Worm (Caenorhabditis elegans) whole organism, L4 larva: Measurements from ENCODE around the gene aakb-2.

ENCODE experiments used
- T26A8.4 ChIP-seq: fragments of 200-800 bp; sonication (Bioruptor generic); IDR thresholded peaks from 2 replicates; pipeline ENCODE4 v1.3.6; 2022; ENCODE audit warnings: missing genetic modification characterization, missing compliant biosample characterization
- Y48G9A.11 ChIP-seq: fragments of 200-800 bp; sonication (Bioruptor generic); IDR thresholded peaks from 2 replicates; pipeline ENCODE4 v1.3.6; 2022; ENCODE audit warnings: missing genetic modification reagents, missing genetic modification characterization, missing compliant biosample characterization
- Y5F2A.4 ChIP-seq: fragments of 200-800 bp; sonication (Bioruptor generic); optimal IDR thresholded peaks from 2 replicates; lab custom pipeline; 2018; ENCODE audit warnings: mild to moderate bottlenecking, missing genetic modification characterization, missing compliant biosample characterization
- attf-4 ChIP-seq: sonication (generic microtip); optimal IDR thresholded peaks from 3 replicates; lab custom pipeline; 2017; ENCODE audit warnings: missing biosample characterization, missing genetic modification characterization
- ceh-28 ChIP-seq: fragments of 150-350 bp; optimal IDR thresholded peaks from 2 replicates; lab custom pipeline; 2014; ENCODE audit warnings: missing biosample characterization, missing genetic modification reagents, missing genetic modification characterization
- ceh-32 ChIP-seq: sonication (generic microtip); optimal IDR thresholded peaks from 2 replicates; lab custom pipeline; 2016; ENCODE audit warnings: mild to moderate bottlenecking, missing genetic modification characterization, missing compliant biosample characterization; ENCODE audit not compliant: poor library complexity
- ceh-62 ChIP-seq: sonication (generic microtip); optimal IDR thresholded peaks from 2 replicates; lab custom pipeline; 2017; ENCODE audit warnings: missing biosample characterization, missing genetic modification characterization
- cey-2 ChIP-seq: sonication (generic microtip); optimal IDR thresholded peaks from 3 replicates; lab custom pipeline; 2017; ENCODE audit warnings: missing genetic modification characterization, mild to moderate bottlenecking, missing compliant biosample characterization, antibody characterized with exemption, borderline replicate concordance; ENCODE audit not compliant: insufficient read depth
- daf-12 ChIP-seq: fragments of 150-350 bp; optimal IDR thresholded peaks from 2 replicates; lab custom pipeline; 2014; ENCODE audit warnings: missing biosample characterization, missing genetic modification reagents, missing genetic modification characterization
- daf-16 ChIP-seq, 3 experiments: sonication (generic microtip); optimal IDR thresholded peaks; 2 replicates each; lab custom pipeline; 2016 to 2017; ENCODE audit warnings: missing genetic modification characterization in 3 of 3, missing genetic modification reagents in 3 of 3, mild to moderate bottlenecking in 2 of 3, missing compliant biosample characterization in 2 of 3, missing biosample characterization in 1 of 3, moderate library complexity in 1 of 3
- dmd-6 ChIP-seq: fragments of 200-800 bp; sonication (Bioruptor generic); IDR thresholded peaks from 2 replicates; pipeline ENCODE4 v1.3.6; 2022; ENCODE audit warnings: missing genetic modification reagents, missing genetic modification characterization, missing compliant biosample characterization
- dpl-1 ChIP-seq: fragments of 150-350 bp; optimal IDR thresholded peaks from 2 replicates; lab custom pipeline; 2014; ENCODE audit warnings: missing biosample characterization, missing genetic modification reagents, missing genetic modification characterization
- duxl-1 ChIP-seq: sonication (generic microtip); optimal IDR thresholded peaks from 2 replicates; lab custom pipeline; 2016; ENCODE audit warnings: mild to moderate bottlenecking, missing genetic modification characterization, moderate library complexity, missing compliant biosample characterization; ENCODE audit not compliant: poor library complexity
- dve-1 ChIP-seq: sonication (generic microtip); optimal IDR thresholded peaks from 2 replicates; lab custom pipeline; 2017; ENCODE audit warnings: antibody characterized with exemption, mild to moderate bottlenecking, missing genetic modification characterization, missing compliant biosample characterization; ENCODE audit not compliant: insufficient read depth
- egl-43 ChIP-seq: fragments of 200-800 bp; sonication (Bioruptor generic); IDR thresholded peaks from 2 replicates; pipeline ENCODE4 v1.3.6; 2022; ENCODE audit warnings: missing genetic modification reagents, missing genetic modification characterization, missing compliant biosample characterization
- fkh-10 ChIP-seq: fragments of 150-350 bp; optimal IDR thresholded peaks from 2 replicates; lab custom pipeline; 2014; ENCODE audit warnings: missing biosample characterization, missing genetic modification reagents, missing genetic modification characterization
- gei-8 ChIP-seq: fragments of 200-800 bp; sonication (Bioruptor generic); optimal IDR thresholded peaks from 2 replicates; lab custom pipeline; 2018; ENCODE audit warnings: mild to moderate bottlenecking, missing genetic modification characterization, missing compliant biosample characterization
- hif-1 ChIP-seq, 2 experiments: sonication (generic microtip); optimal IDR thresholded peaks; 2 replicates each; lab custom pipeline; 2016 to 2017; ENCODE audit warnings: missing compliant biosample characterization in 2 of 2, missing genetic modification characterization in 2 of 2, missing genetic modification reagents in 2 of 2, missing genotype in 2 of 2, mild to moderate bottlenecking in 1 of 2
- hlh-11 ChIP-seq: fragments of 200-800 bp; sonication (Bioruptor generic); optimal IDR thresholded peaks from 2 replicates; lab custom pipeline; 2018; ENCODE audit warnings: mild to moderate bottlenecking, missing genetic modification characterization, missing compliant biosample characterization
- lin-29 ChIP-seq: fragments of 200-800 bp; sonication (Bioruptor generic); IDR thresholded peaks from 2 replicates; pipeline ENCODE4 v1.3.6; 2022; ENCODE audit warnings: missing genetic modification reagents, missing genetic modification characterization, missing compliant biosample characterization
- lir-3 ChIP-seq: sonication (generic microtip); optimal IDR thresholded peaks from 2 replicates; lab custom pipeline; 2016; ENCODE audit warnings: mild to moderate bottlenecking, missing genetic modification characterization, missing compliant biosample characterization
- madf-5 ChIP-seq, 2 experiments: fragments of 200-800 bp; sonication (Bioruptor generic); IDR thresholded peaks; 2 replicates each; pipeline ENCODE4 v1.3.6; 2022; ENCODE audit warnings: missing compliant biosample characterization in 2 of 2, missing genetic modification characterization in 2 of 2
- madf-9 ChIP-seq: fragments of 200-800 bp; sonication (Bioruptor generic); conservative IDR thresholded peaks from 2 replicates; pipeline ENCODE4 v1.3.6; 2022; ENCODE audit warnings: missing genetic modification reagents, missing genetic modification characterization, missing compliant biosample characterization
- nhr-25 ChIP-seq: sonication (generic microtip); optimal IDR thresholded peaks from 2 replicates; lab custom pipeline; 2017; ENCODE audit warnings: missing genetic modification characterization, mild to moderate bottlenecking, missing compliant biosample characterization, antibody characterized with exemption, moderate library complexity, borderline replicate concordance; ENCODE audit not compliant: insufficient read depth
- nhr-28 ChIP-seq: fragments of 150-350 bp; optimal IDR thresholded peaks from 2 replicates; lab custom pipeline; 2014; ENCODE audit warnings: missing biosample characterization, missing genetic modification characterization
- nhr-48 ChIP-seq: sonication (generic microtip); optimal IDR thresholded peaks from 2 replicates; lab custom pipeline; 2016; ENCODE audit warnings: mild to moderate bottlenecking, missing genetic modification characterization, missing compliant biosample characterization
- pqm-1 ChIP-seq: sonication (generic microtip); optimal IDR thresholded peaks from 2 replicates; lab custom pipeline; 2017; ENCODE audit warnings: missing biosample characterization, missing genetic modification characterization
- rbr-2 ChIP-seq: sonication (generic microtip); optimal IDR thresholded peaks from 2 replicates; lab custom pipeline; 2016; ENCODE audit warnings: missing genotype, missing genetic modification characterization, missing compliant biosample characterization
- saeg-2 ChIP-seq: fragments of 200-800 bp; sonication (Bioruptor generic); IDR thresholded peaks from 2 replicates; pipeline ENCODE4 v1.3.6; 2022; ENCODE audit warnings: missing genetic modification reagents, missing genetic modification characterization, missing compliant biosample characterization
- spr-1 ChIP-seq: sonication (generic microtip); optimal IDR thresholded peaks from 2 replicates; lab custom pipeline; 2016; ENCODE audit warnings: mild to moderate bottlenecking, missing genetic modification characterization, missing compliant biosample characterization
- tra-1 ChIP-seq: fragments of 200-800 bp; sonication (Bioruptor generic); IDR thresholded peaks from 2 replicates; pipeline ENCODE4 v1.3.6; 2022; ENCODE audit warnings: missing genetic modification reagents, missing genetic modification characterization, missing compliant biosample characterization
- unc-39 ChIP-seq: sonication (generic microtip); optimal IDR thresholded peaks from 2 replicates; lab custom pipeline; 2017; ENCODE audit warnings: missing biosample characterization, missing genetic modification characterization
- unc-62 ChIP-seq, 3 experiments: fragments of 150-350 bp in 1 of 3; sonication (generic microtip); optimal IDR thresholded peaks in 2 of 3; peaks in 1 of 3; 1 replicate in 1 of 3; 2 replicates in 2 of 3; lab custom pipeline; 2014 to 2017; ENCODE audit warnings: missing biosample characterization in 3 of 3, missing genetic modification characterization in 3 of 3, missing genetic modification reagents in 3 of 3, missing genotype in 1 of 3
- vab-7 ChIP-seq: fragments of 200-800 bp; sonication (Bioruptor generic); IDR thresholded peaks from 2 replicates; pipeline ENCODE4 v1.3.6; 2022; ENCODE audit warnings: missing genetic modification reagents, missing genetic modification characterization, missing compliant biosample characterization
- zip-11 ChIP-seq: fragments of 200-800 bp; sonication (Bioruptor generic); IDR thresholded peaks from 2 replicates; pipeline ENCODE4 v1.3.6; 2022; ENCODE audit warnings: missing genetic modification characterization, missing compliant biosample characterization
- zip-2 ChIP-seq: fragments of 150-350 bp; optimal IDR thresholded peaks from 2 replicates; lab custom pipeline; 2014; ENCODE audit warnings: missing biosample characterization, missing genetic modification characterization
- ztf-7 ChIP-seq: fragments of 150-350 bp; optimal IDR thresholded peaks from 2 replicates; lab custom pipeline; 2014; ENCODE audit warnings: missing biosample characterization, missing genetic modification characterization

aakb-2 gene

ce11 chrIII:11268532-11268931 is 31.6 kb downstream of the aakb-2 start:
- TF ChIP-seq hif-1 (tag; optimal IDR thresholded peaks at IDR 0.05; lab: Kevin White, UChicago): no peak
- no peak for TF ChIP-seq attf-4 (tag; lab: Kevin White, UChicago)
- TF ChIP-seq nhr-28 (tag; lab: Kevin White, UChicago): peak; percentile 61
- peak; percentile 36 for TF ChIP-seq pqm-1 (tag; lab: Kevin White, UChicago)
- TF ChIP-seq nhr-48: peak; percentile 3
- no peak for TF ChIP-seq daf-16 (GFP tag; optimal IDR thresholded peaks at IDR 0.05; lab: Kevin White, UChicago)
- TF ChIP-seq daf-16 (tag; optimal IDR thresholded peaks at IDR 0.05; lab: Kevin White, UChicago): peak; percentile 24
- TF ChIP-seq dve-1 (tag; lab: Kevin White, UChicago): no peak
- peak; percentile 66 for TF ChIP-seq dmd-6 (GFP tag; lab: Robert Waterston, UW)
- TF ChIP-seq tra-1 (GFP tag; lab: Robert Waterston, UW): 0 out of 2 replicates have a peak, but pooled peaks have one; percentile 5
- TF ChIP-seq hlh-11 (tag; lab: Kevin White, UChicago): peak; percentile 8

ce11 chrIII:11269206-11269605 is 32.3 kb downstream of the aakb-2 start:
- TF ChIP-seq madf-9 (GFP tag; lab: Robert Waterston, UW) (no peak), gei-8 (GFP tag; lab: Kevin White, UChicago) (no peak), ceh-32 (tag; lab: Kevin White, UChicago) (no peak), daf-16 (GFP tag; optimal IDR thresholded peaks at IDR 0.05; lab: Kevin White, UChicago) (no peak), daf-16 (tag; optimal IDR thresholded peaks at IDR 0.05; lab: Kevin White, UChicago) (peak; percentile 30), ceh-28 (tag; lab: Kevin White, UChicago) (no peak), ztf-7 (tag; lab: Kevin White, UChicago) (no peak), Y5F2A.4 (no peak), lir-3 (tag; lab: Kevin White, UChicago) (no peak), fkh-10 (GFP tag; lab: Kevin White, UChicago) (no peak), cey-2 (no peak), saeg-2 (GFP tag; lab: Robert Waterston, UW) (no peak), dpl-1 (GFP tag; lab: Kevin White, UChicago) (no peak), unc-39 (tag; lab: Kevin White, UChicago) (no peak), rbr-2 (tag; lab: Kevin White, UChicago) (no peak), vab-7 (GFP tag; lab: Robert Waterston, UW) (no peak), zip-2 (tag; lab: Kevin White, UChicago) (no peak), dmd-6 (GFP tag; lab: Robert Waterston, UW) (peak; percentile 20; the same call in 1 of the 2 replicates), madf-5 (GFP tag; IDR thresholded peaks at IDR 0.05; lab: Robert Waterston, UW) (no peak), zip-11 (no peak), nhr-28 (tag; lab: Kevin White, UChicago) (peak; percentile 99), Y48G9A.11 (GFP tag; lab: Robert Waterston, UW) (no peak), duxl-1 (tag; lab: Kevin White, UChicago) (no peak), egl-43 (GFP tag; lab: Robert Waterston, UW) (no peak), lin-29 (GFP tag; lab: Robert Waterston, UW) (no peak), spr-1 (tag; lab: Kevin White, UChicago) (no peak), unc-62 (GFP tag; optimal IDR thresholded peaks at IDR 0.05 in 1 of 2; lab: Kevin White, UChicago) (no peak), unc-62 (tag; optimal IDR thresholded peaks at IDR 0.05; lab: Kevin White, UChicago) (no peak)

ce11 chrIII:11270795-11271194 is 33.9 kb downstream of the aakb-2 start, which contains the start of gene obr-1:
Gene obr-1, minus strand, starts transcription at chrIII:11270895.
- TF ChIP-seq hlh-11 (tag; lab: Kevin White, UChicago) (no peak), Y48G9A.11 (GFP tag; lab: Robert Waterston, UW) (no peak), ceh-62 (no peak), nhr-25 (tag; lab: Kevin White, UChicago) (no peak), T26A8.4 (GFP tag; lab: Robert Waterston, UW) (no peak), daf-12 (tag; lab: Kevin White, UChicago) (no peak), nhr-28 (tag; lab: Kevin White, UChicago) (peak; percentile 18)
